Worm (Caenorhabditis elegans) whole organism, late embryonic: ENCODE data around the gene T26C11.9.

Experiments used
- C38D4.7 ChIP-seq: fragments of 200-800 bp; sonication (Bioruptor generic); optimal IDR thresholded peaks from 2 replicates; lab custom pipeline; 2018; ENCODE audit warnings: mild to moderate bottlenecking, missing genetic modification characterization, moderate library complexity, missing compliant biosample characterization
- K02D7.2 ChIP-seq: sonication (generic microtip); optimal IDR thresholded peaks from 2 replicates; lab custom pipeline; 2017; ENCODE audit warnings: mild to moderate bottlenecking, missing genetic modification characterization, missing compliant biosample characterization
- K09A11.1 ChIP-seq: sonication (generic microtip); optimal IDR thresholded peaks from 2 replicates; lab custom pipeline; 2017; ENCODE audit warnings: antibody characterized with exemption, mild to moderate bottlenecking, missing genetic modification characterization, missing compliant biosample characterization; ENCODE audit not compliant: insufficient read depth
- T23F11.4 ChIP-seq: fragments of 200-800 bp; sonication (Bioruptor generic); optimal IDR thresholded peaks from 2 replicates; lab custom pipeline; 2018; ENCODE audit warnings: mild to moderate bottlenecking, missing genetic modification characterization, missing compliant biosample characterization
- Y22D7AL.16 ChIP-seq: sonication (generic microtip); optimal IDR thresholded peaks from 2 replicates; lab custom pipeline; 2016; ENCODE audit warnings: missing genetic modification characterization, missing compliant biosample characterization
- ahr-1 ChIP-seq: sonication (generic microtip); optimal IDR thresholded peaks from 2 replicates; lab custom pipeline; 2016; ENCODE audit warnings: missing genetic modification characterization, missing compliant biosample characterization
- ama-1 ChIP-seq: fragments of 150-350 bp; optimal IDR thresholded peaks from 2 replicates; lab custom pipeline; 2014
- ceh-19 ChIP-seq: fragments of 200-800 bp; sonication (Bioruptor generic); optimal IDR thresholded peaks from 2 replicates; lab custom pipeline; 2018; ENCODE audit warnings: mild to moderate bottlenecking, missing genetic modification characterization, missing compliant biosample characterization
- ceh-2 ChIP-seq: sonication (generic microtip); optimal IDR thresholded peaks from 2 replicates; lab custom pipeline; 2016; ENCODE audit warnings: missing genotype, missing genetic modification characterization, missing compliant biosample characterization
- ceh-22 ChIP-seq: sonication (generic microtip); optimal IDR thresholded peaks from 2 replicates; lab custom pipeline; 2017; ENCODE audit warnings: missing biosample characterization, missing genetic modification characterization
- ceh-24 ChIP-seq: sonication (generic microtip); optimal IDR thresholded peaks from 2 replicates; lab custom pipeline; 2016; ENCODE audit warnings: mild to moderate bottlenecking, missing genetic modification characterization, missing compliant biosample characterization
- ceh-30 ChIP-seq: fragments of 150-350 bp; optimal IDR thresholded peaks from 2 replicates; lab custom pipeline; 2014; ENCODE audit warnings: missing biosample characterization, missing genetic modification characterization
- ceh-31 ChIP-seq: sonication (generic microtip); optimal IDR thresholded peaks from 2 replicates; lab custom pipeline; 2016; ENCODE audit warnings: missing genetic modification characterization, missing compliant biosample characterization
- ceh-34 ChIP-seq: sonication (generic microtip); optimal IDR thresholded peaks from 2 replicates; lab custom pipeline; 2016; ENCODE audit warnings: mild to moderate bottlenecking, missing genetic modification characterization, missing compliant biosample characterization
- ceh-45 ChIP-seq: fragments of 200-800 bp; sonication (Bioruptor generic); IDR thresholded peaks from 2 replicates; pipeline ENCODE4 v1.3.6; 2022; ENCODE audit warnings: missing genetic modification reagents, missing genetic modification characterization, missing compliant biosample characterization
- ceh-9 ChIP-seq: sonication (generic microtip); optimal IDR thresholded peaks from 2 replicates; lab custom pipeline; 2016; ENCODE audit warnings: mild to moderate bottlenecking, missing genetic modification characterization, inconsistent platforms, missing compliant biosample characterization
- che-1 ChIP-seq: sonication (generic microtip); optimal IDR thresholded peaks from 2 replicates; lab custom pipeline; 2016; ENCODE audit warnings: mild to moderate bottlenecking, missing genetic modification characterization, missing compliant biosample characterization
- dve-1 ChIP-seq: sonication (generic microtip); optimal IDR thresholded peaks from 2 replicates; lab custom pipeline; 2017; ENCODE audit warnings: antibody characterized with exemption, mild to moderate bottlenecking, missing genetic modification characterization, missing compliant biosample characterization
- elt-2 ChIP-seq: sonication (generic microtip); optimal IDR thresholded peaks from 2 replicates; lab custom pipeline; 2016; ENCODE audit warnings: missing genetic modification reagents, missing genetic modification characterization, missing compliant biosample characterization
- elt-4 ChIP-seq: sonication (generic microtip); optimal IDR thresholded peaks from 2 replicates; lab custom pipeline; 2016; ENCODE audit warnings: missing genetic modification characterization, missing compliant biosample characterization
- ets-4 ChIP-seq: sonication (generic microtip); optimal IDR thresholded peaks from 2 replicates; lab custom pipeline; 2016; ENCODE audit warnings: missing genetic modification characterization, missing compliant biosample characterization
- eyg-1 ChIP-seq: sonication (generic microtip); optimal IDR thresholded peaks from 2 replicates; lab custom pipeline; 2016; ENCODE audit warnings: missing genotype, missing genetic modification characterization, missing compliant biosample characterization
- fax-1 ChIP-seq: sonication (generic microtip); optimal IDR thresholded peaks from 2 replicates; lab custom pipeline; 2016; ENCODE audit warnings: missing genotype, missing genetic modification characterization, missing compliant biosample characterization
- fkh-6 ChIP-seq: sonication (generic microtip); optimal IDR thresholded peaks from 2 replicates; lab custom pipeline; 2016; ENCODE audit warnings: missing genetic modification characterization, missing compliant biosample characterization
- gmeb-2 ChIP-seq: sonication (generic microtip); optimal IDR thresholded peaks from 2 replicates; lab custom pipeline; 2016; ENCODE audit warnings: missing genetic modification characterization, inconsistent platforms, missing compliant biosample characterization
- hlh-13 ChIP-seq: fragments of 200-800 bp; sonication (Bioruptor generic); optimal IDR thresholded peaks from 2 replicates; lab custom pipeline; 2018; ENCODE audit warnings: mild to moderate bottlenecking, missing genetic modification characterization, missing compliant biosample characterization
- hlh-15 ChIP-seq: sonication (generic microtip); optimal IDR thresholded peaks from 2 replicates; lab custom pipeline; 2016; ENCODE audit warnings: missing genetic modification characterization, missing compliant biosample characterization
- hlh-30 ChIP-seq: sonication (generic microtip); optimal IDR thresholded peaks from 2 replicates; lab custom pipeline; 2017; ENCODE audit warnings: antibody characterized with exemption, missing genetic modification characterization, missing compliant biosample characterization; ENCODE audit not compliant: insufficient read depth
- hlh-6 ChIP-seq: sonication (generic microtip); optimal IDR thresholded peaks from 2 replicates; lab custom pipeline; 2016; ENCODE audit warnings: missing genotype, missing genetic modification characterization, missing compliant biosample characterization
- hlh-8 ChIP-seq: sonication (generic microtip); optimal IDR thresholded peaks from 2 replicates; lab custom pipeline; 2016; ENCODE audit warnings: missing genotype, missing genetic modification characterization, missing compliant biosample characterization
- lin-11 ChIP-seq: fragments of 200-800 bp; sonication (Bioruptor generic); optimal IDR thresholded peaks from 2 replicates; lab custom pipeline; 2018; ENCODE audit warnings: mild to moderate bottlenecking, missing genetic modification characterization, missing compliant biosample characterization
- nfya-1 ChIP-seq: sonication (generic microtip); optimal IDR thresholded peaks from 2 replicates; lab custom pipeline; 2017; ENCODE audit warnings: missing genetic modification characterization, mild to moderate bottlenecking, missing compliant biosample characterization, antibody characterized with exemption, moderate library complexity
- nhr-11 ChIP-seq: fragments of 150-350 bp; optimal IDR thresholded peaks from 2 replicates; lab custom pipeline; 2014; ENCODE audit warnings: missing biosample characterization, missing genetic modification characterization
- nhr-232 ChIP-seq: sonication (generic microtip); optimal IDR thresholded peaks from 2 replicates; lab custom pipeline; 2016; ENCODE audit warnings: missing genetic modification characterization, missing compliant biosample characterization
- odd-2 ChIP-seq: sonication (generic microtip); optimal IDR thresholded peaks from 2 replicates; lab custom pipeline; 2017; ENCODE audit warnings: antibody characterized with exemption, mild to moderate bottlenecking, missing genetic modification characterization, missing compliant biosample characterization
- pha-2 ChIP-seq: sonication (generic microtip); optimal IDR thresholded peaks from 2 replicates; lab custom pipeline; 2017; ENCODE audit warnings: mild to moderate bottlenecking, missing genetic modification characterization, missing compliant biosample characterization
- pha-4 ChIP-seq: fragments of 150-350 bp; optimal IDR thresholded peaks from 2 replicates; lab custom pipeline; 2018; ENCODE audit warnings: missing biosample characterization, missing genetic modification reagents, missing genetic modification characterization
- ref-2 ChIP-seq: sonication (generic microtip); optimal IDR thresholded peaks from 2 replicates; lab custom pipeline; 2016; ENCODE audit warnings: missing genetic modification characterization, missing compliant biosample characterization
- sdc-2 ChIP-seq: sonication (generic microtip); optimal IDR thresholded peaks from 2 replicates; lab custom pipeline; 2016; ENCODE audit warnings: missing genotype, missing genetic modification characterization, missing compliant biosample characterization
- sox-2 ChIP-seq: fragments of 200-800 bp; sonication (Bioruptor generic); IDR thresholded peaks from 2 replicates; pipeline ENCODE4 v1.3.6; 2022; ENCODE audit warnings: missing genetic modification reagents, missing genetic modification characterization, missing compliant biosample characterization
- sox-4 ChIP-seq: sonication (generic microtip); optimal IDR thresholded peaks from 2 replicates; lab custom pipeline; 2017; ENCODE audit warnings: mild to moderate bottlenecking, missing genetic modification characterization, inconsistent platforms, missing compliant biosample characterization
- syd-9 ChIP-seq: sonication (generic microtip); optimal IDR thresholded peaks from 2 replicates; lab custom pipeline; 2016; ENCODE audit warnings: mild to moderate bottlenecking, missing genetic modification characterization, moderate library complexity, missing compliant biosample characterization
- tbx-7 ChIP-seq: sonication (generic microtip); optimal IDR thresholded peaks from 2 replicates; lab custom pipeline; 2016; ENCODE audit warnings: missing genotype, missing genetic modification characterization, missing compliant biosample characterization
- ttx-3 ChIP-seq: sonication (generic microtip); optimal IDR thresholded peaks from 2 replicates; lab custom pipeline; 2016; ENCODE audit warnings: missing genetic modification reagents, missing genetic modification characterization, missing compliant biosample characterization
- unc-3 ChIP-seq, 2 experiments: fragments of 200-800 bp in 1 of 2; sonication (Bioruptor generic) in 1 of 2; sonication (generic microtip) in 1 of 2; conservative IDR thresholded peaks in 1 of 2; optimal IDR thresholded peaks in 1 of 2; 2 replicates each; pipeline versions ENCODE4 v1.3.6 to Lab custom; 2016 to 2022; ENCODE audit warnings: missing compliant biosample characterization in 2 of 2, missing genetic modification characterization in 2 of 2, missing genetic modification reagents in 1 of 2
- unc-42 ChIP-seq: sonication (generic microtip); optimal IDR thresholded peaks from 2 replicates; lab custom pipeline; 2016; ENCODE audit warnings: missing genotype, missing genetic modification characterization, missing compliant biosample characterization
- zip-5 ChIP-seq: sonication (generic microtip); optimal IDR thresholded peaks from 2 replicates; lab custom pipeline; 2016; ENCODE audit warnings: missing genetic modification characterization, missing compliant biosample characterization
- ztf-16 ChIP-seq: sonication (generic microtip); optimal IDR thresholded peaks from 2 replicates; lab custom pipeline; 2017; ENCODE audit warnings: missing genetic modification characterization, missing compliant biosample characterization

Gene T26C11.9

DNA sequence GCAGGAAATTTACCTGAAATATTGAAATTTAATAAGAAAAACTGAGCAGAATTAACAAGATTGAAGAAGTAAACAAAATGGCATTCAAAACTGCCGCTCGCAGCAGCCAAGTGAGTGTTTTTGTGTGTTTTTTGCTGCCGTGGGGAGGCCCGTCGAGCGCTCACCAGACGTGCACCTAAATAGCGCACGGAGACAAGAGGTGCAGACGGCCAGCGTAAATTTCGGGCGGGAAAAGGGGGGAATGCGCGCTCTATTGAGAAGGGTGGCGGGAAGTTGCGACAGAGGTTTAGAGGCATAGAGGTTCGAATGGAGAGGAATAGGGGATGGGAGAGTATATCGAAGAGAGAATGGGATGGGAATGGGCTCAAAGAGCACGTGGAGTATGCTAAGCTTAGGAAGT, 2.5 kb upstream of the T26C11.9 start, which contains the start of gene ceh-39 (continued):
- TF ChIP-seq ref-2 (tag; lab: Kevin White, UChicago) (peak; percentile 74), ahr-1 (tag; lab: Kevin White, UChicago) (no peak), fkh-6 (peak; percentile 3), tbx-7 (tag; lab: Kevin White, UChicago) (no peak), nfya-1 (tag; lab: Kevin White, UChicago) (peak; percentile 76), hlh-15 (tag; lab: Kevin White, UChicago) (no peak), eyg-1 (no peak), unc-42 (tag; lab: Kevin White, UChicago) (peak; percentile 70), K02D7.2 (tag; lab: Kevin White, UChicago) (no peak), nhr-11 (no peak), lin-11 (no peak), ceh-24 (tag; lab: Kevin White, UChicago) (no peak), ztf-16 (tag; lab: Kevin White, UChicago) (no peak), che-1 (tag; lab: Kevin White, UChicago) (no peak), ttx-3 (tag; lab: Kevin White, UChicago) (no peak), T23F11.4 (GFP tag; lab: Kevin White, UChicago) (peak; percentile 20), nhr-232 (tag; lab: Kevin White, UChicago) (no peak), pha-4 (tag; lab: Kevin White, UChicago) (no peak), unc-3 (GFP tag; conservative IDR thresholded peaks at IDR 0.05; lab: Robert Waterston, UW) (no peak; the same call in 1 of the 2 replicates), unc-3 (tag; optimal IDR thresholded peaks at IDR 0.05; lab: Kevin White, UChicago) (no peak), Y22D7AL.16 (no peak), elt-4 (no peak), sox-2 (GFP tag; lab: Robert Waterston, UW) (no peak), hlh-8 (no peak), ceh-9 (tag; lab: Kevin White, UChicago) (no peak), ceh-30 (tag; lab: Kevin White, UChicago) (no peak), ceh-2 (peak; percentile 44), sdc-2 (tag; lab: Kevin White, UChicago) (peak; percentile 94), gmeb-2 (tag; lab: Kevin White, UChicago) (no peak), ceh-22 (tag; lab: Kevin White, UChicago) (no peak), syd-9 (tag; lab: Kevin White, UChicago) (no peak), hlh-13 (no peak), zip-5 (tag; lab: Kevin White, UChicago) (no peak), sox-4 (no peak), elt-2 (peak; percentile 27), dve-1 (tag; lab: Kevin White, UChicago) (no peak), C38D4.7 (no peak), fax-1 (tag; lab: Kevin White, UChicago) (no peak), ceh-19 (GFP tag; lab: Kevin White, UChicago) (peak; percentile 11), ets-4 (no peak), ama-1 (lab: Kevin White, UChicago) (no peak), K09A11.1 (tag; lab: Kevin White, UChicago) (no peak), ceh-31 (tag; lab: Kevin White, UChicago) (peak; percentile 84), ceh-45 (no peak), hlh-30 (tag; lab: Kevin White, UChicago) (peak; percentile 36), ceh-34 (peak; percentile 59), odd-2 (tag; lab: Kevin White, UChicago) (no peak), pha-2 (no peak), hlh-6 (no peak)
- TF ChIP-seq, all 69 proteins: peak for 19
